Fruit fly (Drosophila melanogaster) whole organism, pupa: ENCODE measurements around the gene tbrd-1.

Experiments used
- CG17806 ChIP-seq: fragments of 200-800 bp; sonication (Bioruptor generic); optimal IDR thresholded peaks from 2 replicates; lab custom pipeline; 2018; ENCODE audit warnings: missing biosample characterization, mild to moderate bottlenecking, missing genetic modification characterization, moderate library complexity
- CG9948 ChIP-seq: fragments of 200-800 bp; sonication (Bioruptor generic); optimal IDR thresholded peaks from 2 replicates; lab custom pipeline; 2018; ENCODE audit warnings: missing biosample characterization, mild to moderate bottlenecking, missing genetic modification characterization, moderate library complexity
- Snoo ChIP-seq: fragments of 200-800 bp; sonication (Bioruptor generic); optimal IDR thresholded peaks from 3 replicates; lab custom pipeline; 2017; ENCODE audit warnings: missing biosample characterization, mild to moderate bottlenecking, missing genetic modification characterization, inconsistent platforms

DNA sequence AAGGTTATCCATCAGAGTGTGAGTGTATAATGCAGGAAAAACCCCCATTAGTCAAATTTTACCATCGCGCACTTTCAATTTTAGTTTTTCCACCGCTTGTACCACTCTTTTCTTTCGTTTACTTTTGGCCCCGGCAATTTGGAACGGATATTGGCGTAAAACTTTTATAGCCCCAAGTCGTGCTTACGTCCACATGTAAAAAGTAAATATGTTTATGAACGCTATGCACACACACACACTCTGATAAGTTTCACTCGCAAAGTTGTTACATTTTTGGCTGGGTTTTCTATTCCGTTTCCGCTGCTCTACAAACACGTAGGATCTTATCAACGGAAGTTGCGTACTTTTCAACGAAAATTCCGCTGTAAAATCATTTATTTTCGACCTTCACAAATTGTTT is 16.7 kb downstream of the tbrd-1 start:
- TF ChIP-seq CG9948 (tag; lab: Kevin White, UChicago) (no peak), CG17806 (tag; lab: Kevin White, UChicago) (no peak), Snoo (tag; lab: Kevin White, UChicago) (no peak)
